Worm (Caenorhabditis elegans) whole organism, L4/young adult: ENCODE results near the gene dlg-1.

Experiments used
- W03F9.2 ChIP-seq: fragments of 150-350 bp; optimal IDR thresholded peaks from 2 replicates; lab custom pipeline; 2014; ENCODE audit warnings: missing biosample characterization, missing genetic modification characterization
- dao-5 ChIP-seq: sonication (generic microtip); optimal IDR thresholded peaks from 2 replicates; lab custom pipeline; 2016; ENCODE audit warnings: missing genotype, missing genetic modification characterization, moderate library complexity, missing compliant biosample characterization
- him-1 ChIP-seq: sonication (generic microtip); optimal IDR thresholded peaks from 2 replicates; lab custom pipeline; 2016; ENCODE audit warnings: missing genotype, missing genetic modification reagents, missing genetic modification characterization, missing compliant biosample characterization

The dlg-1 gene

DNA sequence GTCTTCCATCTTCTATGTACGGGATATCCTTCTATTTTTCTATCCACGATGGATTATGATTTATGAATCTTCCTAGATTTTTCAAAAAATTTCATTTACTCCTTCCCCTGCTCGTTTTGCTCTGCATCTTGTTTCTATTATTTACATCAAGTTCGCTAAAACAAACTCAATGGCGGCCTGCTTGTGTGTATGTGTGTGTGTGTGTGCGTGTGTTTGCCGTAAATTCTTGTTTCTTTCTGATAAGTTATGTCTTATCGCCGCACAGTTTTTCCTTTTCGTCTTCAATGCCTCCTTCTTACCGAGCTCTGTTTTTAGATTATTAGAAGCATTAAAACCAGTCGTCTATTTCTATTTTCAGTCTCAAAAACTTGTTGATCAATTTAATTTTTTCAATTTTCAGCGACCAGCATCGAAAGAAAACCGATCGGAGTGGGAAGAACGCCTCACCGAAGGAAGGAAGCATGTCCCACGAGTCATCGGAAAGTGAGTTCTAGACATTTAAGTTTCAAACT is at the start of gene dlg-1:
dlg-1 (plus strand) TSS at position 401 of the 512 bp plus-strand sequence.
- TF ChIP-seq dao-5 (tag; lab: Kevin White, UChicago): no peak
- TF ChIP-seq him-1 (tag; lab: Kevin White, UChicago): no peak
- no peak for TF ChIP-seq W03F9.2

- TF ChIP-seq W03F9.2 (no peak), him-1 (tag; lab: Kevin White, UChicago) (no peak), dao-5 (tag; lab: Kevin White, UChicago) (no peak)
These were observed 45.6 kb upstream of the dlg-1 start for ce11 chrX:5433912-5434311.

DNA sequence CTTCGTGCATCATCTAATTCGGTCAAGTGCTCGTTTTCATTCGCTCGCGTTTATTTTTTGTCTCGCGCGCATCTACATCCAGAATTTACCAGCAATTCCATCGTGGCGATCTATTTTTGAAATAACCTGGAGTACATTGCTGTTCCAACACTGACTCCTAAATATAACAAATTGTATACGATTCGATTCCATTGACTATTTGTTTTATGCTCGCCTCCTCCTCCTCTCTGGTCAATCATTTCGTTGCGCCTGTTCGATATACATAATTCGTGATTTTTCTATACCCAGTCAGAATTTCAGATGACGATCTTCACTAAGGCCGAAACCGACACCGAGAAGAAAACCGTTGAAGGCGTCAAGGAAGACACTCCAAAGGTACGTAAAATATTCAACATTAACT is 34.6 kb upstream of the dlg-1 start, which contains the start of gene itm-2:
itm-2 (plus strand) TSS at position 301 of the 400 bp plus-strand sequence.
- no peak for TF ChIP-seq W03F9.2
- no peak for TF ChIP-seq dao-5 (tag; lab: Kevin White, UChicago)
- no peak for TF ChIP-seq him-1 (tag; lab: Kevin White, UChicago)

DNA sequence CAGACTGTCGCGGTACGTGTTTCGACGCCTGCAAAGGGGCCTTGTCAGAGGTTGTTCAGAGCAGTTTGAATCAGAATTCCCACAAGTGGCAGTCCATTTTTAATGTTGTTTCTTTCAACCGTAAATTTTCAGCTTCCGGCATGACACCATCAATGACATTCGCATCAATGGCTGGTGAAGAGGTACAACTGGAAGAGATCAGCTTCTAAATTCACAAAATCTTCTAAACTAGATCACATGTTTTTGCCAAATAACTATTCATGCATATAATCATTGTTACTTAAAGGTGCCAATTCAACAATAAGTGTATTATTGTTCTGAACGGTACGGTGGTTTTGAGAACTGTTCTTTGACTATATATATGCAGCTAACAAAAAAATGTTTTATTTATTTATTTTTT is 32.1 kb upstream of the dlg-1 start:
- TF ChIP-seq dao-5 (tag; lab: Kevin White, UChicago) (no peak), W03F9.2 (no peak), him-1 (tag; lab: Kevin White, UChicago) (no peak)

ce11 chrX:5447941-5448340 is 31.6 kb upstream of the dlg-1 start, which contains the start of gene C25F6.8:
Gene C25F6.8, plus strand, starts transcription at chrX:5448241.
- no peak for TF ChIP-seq dao-5 (tag; lab: Kevin White, UChicago)
- no peak for TF ChIP-seq W03F9.2
- TF ChIP-seq him-1 (tag; lab: Kevin White, UChicago): no peak

ce11 chrX:5450773-5451447 is 28.6 kb upstream of the dlg-1 start, which contains the start of gene C25F6.6:
Gene C25F6.6, minus strand, starts transcription at chrX:5450823.
- TF ChIP-seq dao-5 (tag; lab: Kevin White, UChicago) (no peak), him-1 (tag; lab: Kevin White, UChicago) (no peak), W03F9.2 (no peak)

ce11 chrX:5451706-5452105 is 27.8 kb upstream of the dlg-1 start:
- TF ChIP-seq W03F9.2 (no peak), him-1 (tag; lab: Kevin White, UChicago) (no peak), dao-5 (tag; lab: Kevin White, UChicago) (no peak)

- no peak for TF ChIP-seq W03F9.2
- TF ChIP-seq him-1 (tag; lab: Kevin White, UChicago): no peak
- no peak for TF ChIP-seq dao-5 (tag; lab: Kevin White, UChicago)
These were observed 24.4 kb upstream of the dlg-1 start for ce11 chrX:5455107-5455506.

DNA sequence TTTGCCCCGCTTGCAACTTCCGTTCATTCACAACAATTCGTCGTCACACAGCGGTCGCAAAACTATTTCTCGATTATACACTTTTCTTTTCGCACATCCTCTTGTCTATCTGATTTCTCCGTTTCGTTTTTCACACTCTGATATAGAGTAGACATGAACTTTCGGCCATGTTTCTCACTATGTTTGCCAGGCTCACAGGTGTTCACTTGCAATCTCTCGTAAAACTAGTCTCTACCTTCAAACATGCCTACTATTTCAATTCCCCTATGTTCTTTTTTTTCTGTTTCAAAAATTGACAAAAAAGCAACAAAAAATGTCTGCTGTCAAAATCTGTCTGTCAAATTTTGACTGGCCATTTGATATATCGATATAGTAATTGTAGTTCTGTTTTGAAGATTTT is 22.3 kb upstream of the dlg-1 start:
- TF ChIP-seq dao-5 (tag; lab: Kevin White, UChicago) (no peak), W03F9.2 (no peak), him-1 (tag; lab: Kevin White, UChicago) (no peak)

DNA sequence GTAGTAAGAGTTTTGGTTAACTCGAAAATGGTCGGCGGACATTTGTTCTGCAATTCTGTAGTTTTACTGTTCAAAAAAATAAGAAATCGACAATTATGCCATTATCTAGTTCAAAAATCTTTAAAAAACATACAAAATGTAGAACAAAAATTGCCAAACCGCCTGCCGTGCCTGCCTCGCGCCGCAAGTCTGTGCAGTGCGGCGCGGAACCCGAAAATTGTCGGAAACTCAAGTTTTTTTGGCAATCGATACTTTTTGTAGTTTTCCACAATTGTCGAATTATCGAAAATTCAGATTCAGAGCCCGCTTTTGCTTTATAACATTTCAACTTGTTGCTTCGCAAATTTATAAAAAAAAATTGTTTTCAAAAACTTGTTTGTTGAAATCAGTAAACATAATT is 21.5 kb upstream of the dlg-1 start:
- TF ChIP-seq W03F9.2: no peak
- TF ChIP-seq him-1 (tag; lab: Kevin White, UChicago): no peak
- TF ChIP-seq dao-5 (tag; lab: Kevin White, UChicago): no peak

- TF ChIP-seq dao-5 (tag; lab: Kevin White, UChicago): no peak
- no peak for TF ChIP-seq him-1 (tag; lab: Kevin White, UChicago)
- TF ChIP-seq W03F9.2: no peak
These were observed 20.8 kb upstream of the dlg-1 start for ce11 chrX:5458750-5459149.

ce11 chrX:5460930-5461329 is 18.6 kb upstream of the dlg-1 start, which contains the start of gene ddr-1:
Gene ddr-1, plus strand, starts transcription at chrX:5461230.
- TF ChIP-seq W03F9.2 (no peak), him-1 (tag; lab: Kevin White, UChicago) (no peak), dao-5 (tag; lab: Kevin White, UChicago) (no peak)

DNA sequence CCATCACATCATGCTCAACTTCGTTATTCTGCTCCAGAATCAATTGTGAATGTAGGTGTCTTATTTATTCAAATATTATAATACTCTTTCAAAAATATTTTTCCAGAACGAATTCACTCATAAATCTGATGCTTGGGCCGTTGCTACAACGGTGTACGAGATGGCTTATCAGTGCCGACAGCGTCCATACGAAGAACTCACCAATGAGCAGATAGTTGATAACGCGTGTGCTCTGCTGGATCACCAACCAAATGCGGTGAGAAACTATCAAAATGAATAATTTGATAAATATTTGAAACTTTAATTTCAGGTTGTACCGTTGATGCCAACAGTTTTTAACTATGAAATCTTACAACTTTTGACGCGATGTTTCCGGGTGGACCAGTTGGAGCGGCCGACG is 13.9 kb upstream of the dlg-1 start:
- TF ChIP-seq dao-5 (tag; lab: Kevin White, UChicago) (no peak), W03F9.2 (no peak), him-1 (tag; lab: Kevin White, UChicago) (no peak)

- TF ChIP-seq W03F9.2: no peak
- TF ChIP-seq dao-5 (tag; lab: Kevin White, UChicago): no peak
- no peak for TF ChIP-seq him-1 (tag; lab: Kevin White, UChicago)
These were observed 13.4 kb upstream of the dlg-1 start for ce11 chrX:5466149-5466548.

DNA sequence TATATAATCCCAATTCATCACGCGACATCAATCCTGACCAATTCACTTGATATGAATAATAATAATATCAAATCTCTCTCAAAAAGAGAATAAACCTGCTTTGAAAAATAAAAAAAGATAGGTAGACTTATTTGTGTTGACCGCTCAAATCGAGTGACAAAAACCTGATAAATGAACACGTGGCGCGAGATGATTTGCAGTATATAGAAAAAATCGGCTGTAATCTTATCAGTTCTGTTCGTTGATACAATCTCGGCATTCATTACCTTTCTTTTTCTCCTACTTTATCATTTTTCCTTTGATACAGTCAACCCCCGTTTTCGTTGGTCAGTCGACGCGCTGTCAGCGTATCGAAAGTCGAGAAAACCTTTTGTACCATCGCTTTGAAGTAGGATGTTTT is 12.2 kb upstream of the dlg-1 start:
- TF ChIP-seq W03F9.2 (no peak), him-1 (tag; lab: Kevin White, UChicago) (no peak), dao-5 (tag; lab: Kevin White, UChicago) (no peak)
